Fruit fly (Drosophila melanogaster): ENCODE measurements around the gene CG32547.

Gene CG32547

dm6 chrX:18409938-18410337 lies 69.3 kb downstream of the CG32547 start, which contains the start of gene Nt5b:
Gene Nt5b (minus strand): TSS chrX:18410144.
- no peak for TF ChIP-seq Myb (GFP tag; optimal IDR thresholded peaks at IDR 0.05)
- peak; percentile 17 for TF ChIP-seq pzg (GFP tag; optimal IDR thresholded peaks at IDR 0.05)
- TF ChIP-seq E2f2 (GFP tag; IDR thresholded peaks at IDR 0.05), result peak; percentile 88
- TF ChIP-seq HLH4C (GFP tag; IDR thresholded peaks at IDR 0.05; ENCODE audit: partially characterized antibody), result peak; percentile 15; the same call in 1 of the 3 replicates
- peak; percentile 15 for TF ChIP-seq CG2116 (GFP tag; optimal IDR thresholded peaks at IDR 0.05)
- no peak for TF ChIP-seq Hey (tag; optimal IDR thresholded peaks at IDR 0.05)
- TF ChIP-seq Dll (GFP tag; IDR thresholded peaks at IDR 0.05; ENCODE audit: partially characterized antibody), result peak; percentile 55; the same call in 1 of the 4 replicates
- TF ChIP-seq so (GFP tag; IDR thresholded peaks at IDR 0.05), result no peak
- TF ChIP-seq CG10654 (GFP tag; optimal IDR thresholded peaks at IDR 0.05), result no peak
- no peak for TF ChIP-seq Hr78 (GFP tag; optimal IDR thresholded peaks at IDR 0.05)
- TF ChIP-seq lola (GFP tag; optimal IDR thresholded peaks at IDR 0.05), result no peak
- TF ChIP-seq CG31224 (GFP tag; IDR thresholded peaks at IDR 0.05), result no peak
- TF ChIP-seq HLHmδ (GFP tag; optimal IDR thresholded peaks at IDR 0.05), result no peak
- no peak for TF ChIP-seq tin (GFP tag; optimal IDR thresholded peaks at IDR 0.05)
- no peak for TF ChIP-seq fd96Cb (tag; optimal IDR thresholded peaks at IDR 0.05)
- TF ChIP-seq Doc3 (GFP tag; IDR thresholded peaks at IDR 0.05; ENCODE audit: partially characterized antibody), result 0 out of 3 replicates have a peak, but pooled peaks have one; percentile 38
- peak; percentile 23; the same call in 1 of the 2 replicates for TF ChIP-seq tna (GFP tag; IDR thresholded peaks at IDR 0.05; ENCODE audit: partially characterized antibody)
- no peak for TF ChIP-seq H15 (GFP tag; IDR thresholded peaks at IDR 0.05)
- TF ChIP-seq Fer3 (tag; optimal IDR thresholded peaks at IDR 0.05), result no peak
- peak in 1 of 2 experiments; percentile 74 for TF ChIP-seq Pdp1 (GFP tag; optimal IDR thresholded peaks at IDR 0.05)
- TF ChIP-seq CG9932 (GFP tag; IDR thresholded peaks at IDR 0.05), result no peak
- TF ChIP-seq Scr (GFP tag; IDR thresholded peaks at IDR 0.05; ENCODE audit: partially characterized antibody), result peak; percentile 36; the same call in 1 of the 2 replicates
- TF ChIP-seq sna (GFP tag; IDR thresholded peaks at IDR 0.05; ENCODE audit: partially characterized antibody), result peak; percentile 19; the same call in 1 of the 2 replicates
- TF ChIP-seq Camta (GFP tag; optimal IDR thresholded peaks at IDR 0.05), result no peak
- no peak for TF ChIP-seq CG13894 (tag; optimal IDR thresholded peaks at IDR 0.05)
- TF ChIP-seq stwl (tag; optimal IDR thresholded peaks at IDR 0.05), result peak; percentile 66
- TF ChIP-seq CG9215 (GFP tag; IDR thresholded peaks at IDR 0.05), result peak; percentile 86
- no peak for TF ChIP-seq D19A (tag; optimal IDR thresholded peaks at IDR 0.05)
- peak; percentile 34; the same call in 1 of the 3 replicates for TF ChIP-seq knrl (GFP tag; IDR thresholded peaks at IDR 0.05; ENCODE audit: partially characterized antibody)
- TF ChIP-seq CG7271 (tag; optimal IDR thresholded peaks at IDR 0.05), result no peak
- peak; percentile 31; the same call in 1 of the 2 replicates for TF ChIP-seq bbx (GFP tag; IDR thresholded peaks at IDR 0.05; ENCODE audit: partially characterized antibody)
- TF ChIP-seq Trl (optimal IDR thresholded peaks at IDR 0.05), result peak; percentile 50 to 56
- TF ChIP-seq Trl (GFP tag; optimal IDR thresholded peaks at IDR 0.05), result no peak
- TF ChIP-seq maf-S (GFP tag; optimal IDR thresholded peaks at IDR 0.05), result no peak
- no peak for TF ChIP-seq CG3995 (GFP tag; optimal IDR thresholded peaks at IDR 0.05)
- no peak for TF ChIP-seq CG11247 (GFP tag; IDR thresholded peaks at IDR 0.05)
- no peak for TF ChIP-seq CG8281 (tag; optimal IDR thresholded peaks at IDR 0.05)
- no peak for TF ChIP-seq wdn (GFP tag; IDR thresholded peaks at IDR 0.05)
- TF ChIP-seq vnd (GFP tag; IDR thresholded peaks at IDR 0.05; ENCODE audit: partially characterized antibody), result 0 out of 3 replicates have a peak, but pooled peaks have one; percentile 46
- 0 out of 2 replicates have a peak, but pooled peaks have one; percentile 23 for TF ChIP-seq unc-4 (GFP tag; IDR thresholded peaks at IDR 0.05; ENCODE audit: partially characterized antibody)
- TF ChIP-seq CG8290 (GFP tag; optimal IDR thresholded peaks at IDR 0.05), result peak; percentile 28
- TF ChIP-seq CG8290 (tag; optimal IDR thresholded peaks at IDR 0.05), result peak in 1 of 2 experiments; percentile 4
- TF ChIP-seq Dref (GFP tag; IDR thresholded peaks at IDR 0.05), result peak; percentile 60
- TF ChIP-seq BEAF-32 (GFP tag; optimal IDR thresholded peaks at IDR 0.05), result peak; percentile 25
- TF ChIP-seq zen2 (GFP tag; IDR thresholded peaks at IDR 0.05; ENCODE audit: partially characterized antibody), result 0 out of 3 replicates have a peak, but pooled peaks have one; percentile 24
- TF ChIP-seq Bteb2 (GFP tag; optimal IDR thresholded peaks at IDR 0.05), result no peak
- TF ChIP-seq CG6791 (GFP tag; IDR thresholded peaks at IDR 0.05; ENCODE audit: partially characterized antibody), result peak; percentile 65; the same call in 1 of the 3 replicates
- TF ChIP-seq ash1 (GFP tag; optimal IDR thresholded peaks at IDR 0.05), result no peak

All from whole organism, embryonic.